Worm (Caenorhabditis elegans): ENCODE data around the gene ikke-1.

The ikke-1 gene

ce11 chrIII:8996686-8997085 lies 53.8 kb downstream of the ikke-1 start, which contains the start of gene skat-1:
TSS of gene skat-1 (minus strand) at chrIII:8996786.
- TF ChIP-seq F13C5.2 (tag; optimal IDR thresholded peaks at IDR 0.05) (no peak), tra-4 (tag; optimal IDR thresholded peaks at IDR 0.05) (no peak), hnd-1 (tag; optimal IDR thresholded peaks at IDR 0.05) (no peak), hmg-4 (GFP tag; optimal IDR thresholded peaks at IDR 0.05) (no peak), tbx-37 (GFP tag; conservative IDR thresholded peaks at IDR 0.05) (no peak), pes-1 (GFP tag; IDR thresholded peaks at IDR 0.05) (no peak), hmbx-1 (tag; optimal IDR thresholded peaks at IDR 0.05) (no peak), B0310.2 (tag; optimal IDR thresholded peaks at IDR 0.05) (no peak), sea-1 (GFP tag; conservative IDR thresholded peaks at IDR 0.05) (no peak), scrt-1 (GFP tag; IDR thresholded peaks at IDR 0.05) (no peak), aly-1 (tag; optimal IDR thresholded peaks at IDR 0.05) (no peak), ets-7 (tag; optimal IDR thresholded peaks at IDR 0.05) (no peak), flt-1 (GFP tag; IDR thresholded peaks at IDR 0.05) (no peak), tbx-11 (GFP tag; IDR thresholded peaks at IDR 0.05) (no peak), ama-1 (optimal IDR thresholded peaks at IDR 0.05) (no peak), ceh-36 (tag; optimal IDR thresholded peaks at IDR 0.05) (no peak), ceh-13 (GFP tag; optimal IDR thresholded peaks at IDR 0.05) (no peak)

All from whole organism, early embryonic.